Worm (Caenorhabditis elegans): Measurements from ENCODE around the gene unc-68.

DNA sequence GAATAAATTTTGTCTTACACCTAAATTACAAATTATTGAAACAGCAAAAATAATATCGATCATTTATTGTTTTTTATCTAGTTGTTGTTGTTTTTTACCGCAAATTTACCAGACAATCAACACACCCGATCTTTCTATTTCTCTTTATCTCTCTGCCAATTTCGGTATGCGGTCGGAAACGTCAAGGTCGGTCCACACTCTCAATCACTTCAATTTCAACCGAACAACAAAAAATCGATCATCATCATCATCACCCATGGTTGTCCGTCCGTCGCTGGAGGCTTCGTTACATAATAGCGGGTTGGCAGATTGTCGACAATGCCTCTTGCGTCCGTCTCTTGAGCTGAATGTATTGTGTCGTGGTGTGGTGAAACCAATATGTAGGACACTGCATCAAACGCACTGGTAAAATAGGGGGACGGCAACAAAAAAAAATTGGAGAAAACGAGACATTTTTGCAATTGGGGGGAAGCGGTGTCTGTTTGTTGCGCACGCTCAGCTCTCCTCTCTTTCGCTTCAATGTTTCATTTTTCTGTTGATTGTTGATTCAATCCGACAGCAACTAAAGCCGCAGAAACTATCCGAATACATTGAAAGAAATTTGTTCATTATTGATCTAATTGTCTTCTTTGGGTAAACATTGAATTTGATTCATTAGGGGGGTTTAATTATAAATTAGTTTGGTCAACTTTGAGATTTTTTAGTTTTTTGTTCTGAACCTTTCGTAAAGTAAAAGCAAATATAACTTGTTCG lies 51.9 kb downstream of the unc-68 start:
- TF ChIP-seq nfya-1 (tag; optimal IDR thresholded peaks at IDR 0.05; ENCODE audit: borderline replicate concordance, insufficient read depth) (no peak), B0035.1 (tag; optimal IDR thresholded peaks at IDR 0.05) (no peak), chd-7 (tag; optimal IDR thresholded peaks at IDR 0.05) (no peak), lin-54 (GFP tag; optimal IDR thresholded peaks at IDR 0.05) (no peak), pha-4 (tag; optimal IDR thresholded peaks at IDR 0.05) (no peak)
